Fruit fly (Drosophila melanogaster): ENCODE measurements around the gene ninaA.

The ninaA gene

DNA sequence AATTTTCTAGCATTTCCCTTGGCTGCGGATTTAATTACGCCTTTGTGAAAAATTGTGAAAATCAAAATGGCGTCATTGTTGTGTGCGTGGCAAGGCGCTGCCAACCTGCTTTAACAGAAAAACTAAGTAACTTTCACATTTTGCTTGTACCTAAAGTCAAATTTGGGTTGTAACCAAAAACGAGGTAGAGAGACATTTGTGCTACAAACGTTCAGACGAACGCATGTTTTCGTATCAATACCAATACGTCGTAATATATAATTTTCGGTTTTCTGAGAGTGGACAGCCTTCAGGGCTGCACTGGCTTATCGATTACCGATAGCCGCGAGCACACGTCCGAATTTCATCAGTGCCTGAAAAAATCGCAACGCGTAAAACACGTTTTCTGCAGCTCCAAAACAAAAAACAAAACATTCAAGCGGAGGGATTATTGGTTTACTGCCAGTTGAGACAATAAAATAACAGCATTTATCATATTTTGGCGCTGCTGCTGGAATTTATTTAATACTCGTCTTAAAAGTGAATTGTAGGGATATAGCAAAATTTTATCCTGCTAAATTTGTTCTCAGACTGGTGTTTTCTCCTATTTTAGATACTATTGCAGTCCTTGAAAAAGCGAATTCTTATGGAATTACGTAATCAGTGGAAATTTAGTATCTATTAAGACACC is 6.2 kb upstream of the ninaA start (continued):
- TF ChIP-seq salm (tag; optimal IDR thresholded peaks at IDR 0.05) (peak; percentile 12), dpn (GFP tag; optimal IDR thresholded peaks at IDR 0.05) (peak; percentile 75 to 82), twi (tag; optimal IDR thresholded peaks at IDR 0.05) (no peak), CG11247 (GFP tag; IDR thresholded peaks at IDR 0.05) (no peak), CG3726 (GFP tag; IDR thresholded peaks at IDR 0.05) (no peak), kah (GFP tag; optimal IDR thresholded peaks at IDR 0.05) (no peak), Opbp (GFP tag; IDR thresholded peaks at IDR 0.05; ENCODE audit: partially characterized antibody) (peak; percentile 43; the same call in 1 of the 3 replicates), Blimp-1 (GFP tag; optimal IDR thresholded peaks at IDR 0.05) (peak; percentile 61), CG12299 (tag; optimal IDR thresholded peaks at IDR 0.05) (no peak), pum (GFP tag; optimal IDR thresholded peaks at IDR 0.05) (peak; percentile 77), Tbp (GFP tag; optimal IDR thresholded peaks at IDR 0.05) (no peak), Dbx (GFP tag; IDR thresholded peaks at IDR 0.05) (peak; percentile 63; the same call in 2 of the 3 replicates), tin (GFP tag; optimal IDR thresholded peaks at IDR 0.05) (peak; percentile 59), CG9876 (GFP tag; optimal IDR thresholded peaks at IDR 0.05) (peak; percentile 61), toy (GFP tag; IDR thresholded peaks at IDR 0.05) (no peak), NC2β (GFP tag; optimal IDR thresholded peaks at IDR 0.05) (peak; percentile 47), CG9609 (GFP tag; optimal IDR thresholded peaks at IDR 0.05) (peak; percentile 59), inv (GFP tag; IDR thresholded peaks at IDR 0.05; ENCODE audit: partially characterized antibody) (no peak), tup (GFP tag; optimal IDR thresholded peaks at IDR 0.05) (peak; percentile 68), Hr51 (GFP tag; optimal IDR thresholded peaks at IDR 0.05) (peak; percentile 67 to 71), CG7372 (GFP tag; IDR thresholded peaks at IDR 0.05) (no peak), NC2α (GFP tag; optimal IDR thresholded peaks at IDR 0.05) (no peak), Hr78 (GFP tag; optimal IDR thresholded peaks at IDR 0.05) (no peak), Max (GFP tag; optimal IDR thresholded peaks at IDR 0.05) (peak; percentile 75), Side (GFP tag; optimal IDR thresholded peaks at IDR 0.05) (peak; percentile 80), CG2678 (tag; optimal IDR thresholded peaks at IDR 0.05) (peak; percentile 71), zfh1 (GFP tag; IDR thresholded peaks at IDR 0.05) (peak; percentile 76), jing (GFP tag; optimal IDR thresholded peaks at IDR 0.05) (no peak), Poxn (GFP tag; IDR thresholded peaks at IDR 0.05) (no peak), sr (GFP tag; IDR thresholded peaks at IDR 0.05) (no peak), CG13624 (GFP tag; optimal IDR thresholded peaks at IDR 0.05) (peak; percentile 92), CG15479 (GFP tag; optimal IDR thresholded peaks at IDR 0.05) (no peak), mam (GFP tag; optimal IDR thresholded peaks at IDR 0.05) (peak; percentile 85), CG7357 (GFP tag; IDR thresholded peaks at IDR 0.05) (peak; percentile 57; the same call in 2 of the 3 replicates), sisA (GFP tag; IDR thresholded peaks at IDR 0.05) (peak; percentile 80), CG15514 (GFP tag; optimal IDR thresholded peaks at IDR 0.05) (peak; percentile 73), CG5953 (GFP tag; IDR thresholded peaks at IDR 0.05) (no peak), H15 (GFP tag; IDR thresholded peaks at IDR 0.05) (peak; percentile 55; the same call in 1 of the 3 replicates), CG4328 (GFP tag; optimal IDR thresholded peaks at IDR 0.05) (peak; percentile 58), eyg (GFP tag; optimal IDR thresholded peaks at IDR 0.05) (peak; percentile 9), az2 (GFP tag; optimal IDR thresholded peaks at IDR 0.05) (peak; percentile 74), danr (GFP tag; IDR thresholded peaks at IDR 0.05) (no peak), CG34376 (GFP tag; optimal IDR thresholded peaks at IDR 0.05) (no peak), crp (GFP tag; optimal IDR thresholded peaks at IDR 0.05) (peak in 1 of 2 experiments; percentile 13), D (optimal IDR thresholded peaks at IDR 0.05) (no peak), D (GFP tag; optimal IDR thresholded peaks at IDR 0.05) (peak; percentile 41), CG8359 (GFP tag; optimal IDR thresholded peaks at IDR 0.05; ENCODE audit: borderline replicate concordance) (no peak), Doc2 (GFP tag; IDR thresholded peaks at IDR 0.05) (no peak; the same call in 1 of the 2 replicates), CG15696 (tag; optimal IDR thresholded peaks at IDR 0.05) (peak; percentile 51), CG7786 (GFP tag; optimal IDR thresholded peaks at IDR 0.05) (peak; percentile 80)

All from whole organism, embryonic.